Worm (Caenorhabditis elegans) whole organism, mixed stage, embryonic: ENCODE data around the gene msp-10.

Source experiments
- M03D4.4 ChIP-seq: sonication (generic microtip); optimal IDR thresholded peaks from 2 replicates; lab custom pipeline; 2017; ENCODE audit warnings: mild to moderate bottlenecking, missing genetic modification characterization, missing compliant biosample characterization
- bed-3 ChIP-seq: fragments of 200-800 bp; sonication (Bioruptor generic); optimal IDR thresholded peaks from 3 replicates; lab custom pipeline; 2018; ENCODE audit warnings: mild to moderate bottlenecking, missing genetic modification characterization, moderate library complexity, missing compliant biosample characterization
- blmp-1 ChIP-seq: fragments of 150-350 bp; optimal IDR thresholded peaks from 2 replicates; lab custom pipeline; 2014; ENCODE audit warnings: missing biosample characterization, missing genetic modification characterization
- ceh-39 ChIP-seq: fragments of 150-350 bp; optimal IDR thresholded peaks from 2 replicates; lab custom pipeline; 2014; ENCODE audit warnings: missing biosample characterization, missing genetic modification characterization
- ceh-83 ChIP-seq: fragments of 200-800 bp; sonication (Bioruptor generic); optimal IDR thresholded peaks from 2 replicates; lab custom pipeline; 2018; ENCODE audit warnings: mild to moderate bottlenecking, missing genetic modification characterization, missing compliant biosample characterization
- ces-1 ChIP-seq: fragments of 150-350 bp; optimal IDR thresholded peaks from 2 replicates; lab custom pipeline; 2014; ENCODE audit warnings: missing biosample characterization, missing genetic modification reagents, missing genetic modification characterization
- cnd-1 ChIP-seq: fragments of 200-800 bp; sonication (Bioruptor generic); optimal IDR thresholded peaks from 2 replicates; lab custom pipeline; 2018; ENCODE audit warnings: mild to moderate bottlenecking, missing genetic modification characterization, missing compliant biosample characterization
- drap-1 ChIP-seq: fragments of 200-800 bp; sonication (Bioruptor generic); optimal IDR thresholded peaks from 3 replicates; lab custom pipeline; 2018; ENCODE audit warnings: mild to moderate bottlenecking, missing genetic modification characterization, missing compliant biosample characterization
- elt-1 ChIP-seq: sonication (generic microtip); optimal IDR thresholded peaks from 2 replicates; lab custom pipeline; 2017; ENCODE audit warnings: missing genetic modification characterization, mild to moderate bottlenecking, missing compliant biosample characterization, antibody characterized with exemption, moderate library complexity, borderline replicate concordance; ENCODE audit not compliant: insufficient read depth
- elt-3 ChIP-seq: fragments of 150-350 bp; optimal IDR thresholded peaks from 2 replicates; lab custom pipeline; 2014; ENCODE audit warnings: missing biosample characterization, missing genetic modification characterization
- flh-1 ChIP-seq: fragments of 200-800 bp; sonication (Bioruptor generic); optimal IDR thresholded peaks from 2 replicates; lab custom pipeline; 2018; ENCODE audit warnings: mild to moderate bottlenecking, missing genetic modification characterization, moderate library complexity, missing compliant biosample characterization
- ham-2 ChIP-seq: fragments of 200-800 bp; sonication (Bioruptor generic); optimal IDR thresholded peaks from 2 replicates; lab custom pipeline; 2018; ENCODE audit warnings: mild to moderate bottlenecking, missing genetic modification characterization, missing compliant biosample characterization
- hlh-1 ChIP-seq: fragments of 150-350 bp; optimal IDR thresholded peaks from 2 replicates; lab custom pipeline; 2014; ENCODE audit warnings: missing biosample characterization, missing genetic modification reagents, missing genetic modification characterization
- lin-13 ChIP-seq: fragments of 150-350 bp; optimal IDR thresholded peaks from 2 replicates; lab custom pipeline; 2014; ENCODE audit warnings: missing biosample characterization, missing genetic modification characterization
- lin-32 ChIP-seq: fragments of 200-800 bp; sonication (Bioruptor generic); optimal IDR thresholded peaks from 2 replicates; lab custom pipeline; 2018; ENCODE audit warnings: mild to moderate bottlenecking, missing genetic modification characterization, missing compliant biosample characterization
- lsy-2 ChIP-seq: fragments of 150-350 bp; optimal IDR thresholded peaks from 2 replicates; lab custom pipeline; 2014; ENCODE audit warnings: missing biosample characterization, missing genetic modification characterization
- mab-5 ChIP-seq: fragments of 150-350 bp; optimal IDR thresholded peaks from 2 replicates; lab custom pipeline; 2014; ENCODE audit warnings: missing biosample characterization, missing genetic modification characterization
- mep-1 ChIP-seq: fragments of 150-350 bp; optimal IDR thresholded peaks from 2 replicates; lab custom pipeline; 2017; ENCODE audit warnings: missing biosample characterization, missing genetic modification reagents, missing genetic modification characterization, inconsistent platforms
- mls-2 ChIP-seq: sonication (generic microtip); optimal IDR thresholded peaks from 2 replicates; lab custom pipeline; 2016; ENCODE audit warnings: mild to moderate bottlenecking, missing genetic modification characterization, moderate library complexity, missing compliant biosample characterization
- nhr-12 ChIP-seq: fragments of 150-350 bp; optimal IDR thresholded peaks from 2 replicates; lab custom pipeline; 2014; ENCODE audit warnings: missing biosample characterization, missing genetic modification characterization
- nhr-2 ChIP-seq: fragments of 150-350 bp; optimal IDR thresholded peaks from 2 replicates; lab custom pipeline; 2014; ENCODE audit warnings: missing biosample characterization, missing genetic modification characterization
- nhr-237 ChIP-seq: fragments of 150-350 bp; optimal IDR thresholded peaks from 2 replicates; lab custom pipeline; 2014; ENCODE audit warnings: missing biosample characterization, missing genetic modification characterization
- nhr-28 ChIP-seq: fragments of 150-350 bp; optimal IDR thresholded peaks from 2 replicates; lab custom pipeline; 2014; ENCODE audit warnings: missing biosample characterization, missing genetic modification characterization
- nhr-76 ChIP-seq: sonication (generic microtip); optimal IDR thresholded peaks from 2 replicates; lab custom pipeline; 2017; ENCODE audit warnings: missing biosample characterization, missing genetic modification characterization
- pha-4 ChIP-seq: fragments of 150-350 bp; optimal IDR thresholded peaks from 2 replicates; lab custom pipeline; 2018; ENCODE audit warnings: missing biosample characterization, missing genetic modification reagents, missing genetic modification characterization
- sem-2 ChIP-seq: fragments of 200-800 bp; sonication (Bioruptor generic); optimal IDR thresholded peaks from 2 replicates; lab custom pipeline; 2018; ENCODE audit warnings: mild to moderate bottlenecking, missing genetic modification characterization, missing compliant biosample characterization
- snpc-4 ChIP-seq: fragments of 150-350 bp; optimal IDR thresholded peaks from 2 replicates; lab custom pipeline; 2014; ENCODE audit warnings: missing biosample characterization, missing genetic modification characterization
- sptf-1 ChIP-seq: sonication (generic microtip); optimal IDR thresholded peaks from 2 replicates; lab custom pipeline; 2017; ENCODE audit warnings: mild to moderate bottlenecking, missing genetic modification characterization, moderate library complexity, missing compliant biosample characterization
- tbx-8 ChIP-seq: fragments of 200-800 bp; sonication (Bioruptor generic); optimal IDR thresholded peaks from 2 replicates; lab custom pipeline; 2018; ENCODE audit warnings: mild to moderate bottlenecking, missing genetic modification characterization, moderate library complexity, missing compliant biosample characterization
- unc-120 ChIP-seq: sonication (generic microtip); optimal IDR thresholded peaks from 2 replicates; lab custom pipeline; 2017; ENCODE audit warnings: missing genetic modification characterization, missing compliant biosample characterization; ENCODE audit not compliant: poor library complexity, severe bottlenecking
- unc-39 ChIP-seq: fragments of 150-350 bp; optimal IDR thresholded peaks from 2 replicates; lab custom pipeline; 2014; ENCODE audit warnings: missing biosample characterization, missing genetic modification characterization
- unc-62 ChIP-seq: fragments of 150-350 bp; optimal IDR thresholded peaks from 2 replicates; lab custom pipeline; 2014; ENCODE audit warnings: missing biosample characterization, missing genetic modification reagents, missing genetic modification characterization

msp-10 gene

ce11 chrIV:9864778-9865177 is 27.3 kb downstream of the msp-10 start, which contains the start of the genes K07F5.15 and K07F5.22:
Gene K07F5.15 (plus strand): TSS chrIV:9865078.
Gene K07F5.22 (plus strand): TSS chrIV:9865078.
- no peak for TF ChIP-seq drap-1 (GFP tag; lab: Kevin White, UChicago)
- no peak for TF ChIP-seq lin-13 (tag; lab: Kevin White, UChicago)
- TF ChIP-seq lin-32 (GFP tag; lab: Kevin White, UChicago) = no peak
- no peak for TF ChIP-seq ceh-83 (GFP tag; lab: Kevin White, UChicago)
- TF ChIP-seq nhr-12 (tag; lab: Kevin White, UChicago) = no peak
- TF ChIP-seq unc-39 = no peak
- TF ChIP-seq blmp-1 (tag; lab: Kevin White, UChicago) = no peak
- no peak for TF ChIP-seq ces-1

- TF ChIP-seq nhr-28 (tag; lab: Kevin White, UChicago) = no peak
- no peak for TF ChIP-seq nhr-2
- TF ChIP-seq blmp-1 (tag; lab: Kevin White, UChicago) = no peak
- no peak for TF ChIP-seq lsy-2 (tag; lab: Kevin White, UChicago)
- no peak for TF ChIP-seq ceh-39 (tag; lab: Kevin White, UChicago)
Measured at ce11 chrIV:9866865-9867264, 29.4 kb downstream of the msp-10 start.

ce11 chrIV:9867915-9868314 is 30.5 kb downstream of the msp-10 start:
- TF ChIP-seq nhr-12 (tag; lab: Kevin White, UChicago) = no peak
- TF ChIP-seq M03D4.4 = no peak
- no peak for TF ChIP-seq nhr-76 (tag; lab: Kevin White, UChicago)

ce11 chrIV:9869344-9869743 is 31.9 kb downstream of the msp-10 start:
- TF ChIP-seq nhr-28 (tag; lab: Kevin White, UChicago) = no peak

ce11 chrIV:9872210-9872609 is 34.8 kb downstream of the msp-10 start:
- TF ChIP-seq sptf-1 (no peak), sem-2 (GFP tag; lab: Kevin White, UChicago) (no peak), ces-1 (no peak), M03D4.4 (no peak), nhr-12 (tag; lab: Kevin White, UChicago) (no peak), unc-62 (GFP tag; lab: Kevin White, UChicago) (no peak), ham-2 (GFP tag; lab: Kevin White, UChicago) (no peak), snpc-4 (tag; lab: Kevin White, UChicago) (no peak), bed-3 (no peak), drap-1 (GFP tag; lab: Kevin White, UChicago) (no peak), mls-2 (tag; lab: Kevin White, UChicago) (no peak), elt-1 (tag; lab: Kevin White, UChicago) (no peak), pha-4 (no peak), mab-5 (tag; lab: Kevin White, UChicago) (no peak), blmp-1 (tag; lab: Kevin White, UChicago) (no peak), hlh-1 (no peak), flh-1 (GFP tag; lab: Kevin White, UChicago) (no peak), mep-1 (no peak), ceh-39 (tag; lab: Kevin White, UChicago) (no peak), nhr-237 (no peak)
- TF ChIP-seq, all 35 proteins: peak for 0

- TF ChIP-seq unc-39 (no peak), nhr-28 (tag; lab: Kevin White, UChicago) (no peak), pha-4 (no peak), elt-3 (no peak), cnd-1 (tag; lab: Kevin White, UChicago) (no peak)
Measured at ce11 chrIV:9872786-9873185, 35.3 kb downstream of the msp-10 start.

ce11 chrIV:9873837-9874236 is 36.4 kb downstream of the msp-10 start:
- TF ChIP-seq tbx-8 (GFP tag; lab: Kevin White, UChicago) (no peak), nhr-12 (tag; lab: Kevin White, UChicago) (no peak), nhr-237 (peak; percentile 7), ceh-83 (GFP tag; lab: Kevin White, UChicago) (no peak), ceh-39 (tag; lab: Kevin White, UChicago) (no peak), mep-1 (no peak), hlh-1 (peak; percentile 66), unc-62 (GFP tag; lab: Kevin White, UChicago) (peak; percentile 64), sem-2 (GFP tag; lab: Kevin White, UChicago) (no peak), pha-4 (peak; percentile 38), ces-1 (peak; percentile 28), unc-120 (tag; lab: Kevin White, UChicago) (peak; percentile 61)
- TF ChIP-seq, all 35 proteins: peak for 6
